Fruit fly (Drosophila melanogaster) whole organism, embryonic: ENCODE data around the gene CG44013.
A peak's percentile ranks its signal among the peaks of the same experiment; 100 is the strongest.

Source experiments
- CG10274 ChIP-seq: fragments of 200-800 bp; sonication (Bioruptor generic); optimal IDR thresholded peaks from 3 replicates; lab custom pipeline; 2017; ENCODE audit warnings: missing biosample characterization, mild to moderate bottlenecking, missing genetic modification characterization
- CG11093 ChIP-seq: fragments of 200-800 bp; sonication (Bioruptor generic); IDR thresholded peaks from 3 replicates; pipeline ENCODE4 v1.3.6; 2022; ENCODE audit warnings: missing biosample characterization, missing genetic modification characterization
- CG11504 ChIP-seq: fragments of 200-800 bp; sonication (Bioruptor generic); optimal IDR thresholded peaks from 3 replicates; lab custom pipeline; 2019; ENCODE audit warnings: missing biosample characterization, mild to moderate bottlenecking, missing genetic modification characterization, moderate library complexity
- CG11560 ChIP-seq: fragments of 200-800 bp; sonication (Bioruptor generic); IDR thresholded peaks from 3 replicates; pipeline ENCODE4 v1.3.6; 2022; ENCODE audit warnings: missing biosample characterization, missing genetic modification characterization
- CG14014 ChIP-seq: fragments of 200-800 bp; sonication (Bioruptor generic); IDR thresholded peaks from 2 replicates; pipeline ENCODE4 v1.3.6; 2022; ENCODE audit warnings: missing biosample characterization, missing genetic modification characterization
- CG14965 ChIP-seq: fragments of 200-800 bp; sonication (Bioruptor generic); optimal IDR thresholded peaks from 2 replicates; lab custom pipeline; 2016; ENCODE audit warnings: missing biosample characterization, missing genetic modification characterization, borderline replicate concordance
- CG15479 ChIP-seq: fragments of 200-800 bp; sonication (Bioruptor generic); optimal IDR thresholded peaks from 3 replicates; lab custom pipeline; 2019; ENCODE audit warnings: missing biosample characterization, mild to moderate bottlenecking, missing genetic modification characterization, moderate library complexity
- CG17359 ChIP-seq: fragments of 200-800 bp; sonication (Bioruptor generic); optimal IDR thresholded peaks from 3 replicates; lab custom pipeline; 2018; ENCODE audit warnings: missing biosample characterization, mild to moderate bottlenecking, missing genetic modification characterization, moderate library complexity
- CG1792 ChIP-seq: fragments of 200-800 bp; sonication (Bioruptor generic); optimal IDR thresholded peaks from 2 replicates; lab custom pipeline; 2016; ENCODE audit warnings: missing biosample characterization, missing genetic modification characterization
- CG18476 ChIP-seq: fragments of 200-800 bp; sonication (Bioruptor generic); optimal IDR thresholded peaks from 2 replicates; lab custom pipeline; 2016; ENCODE audit warnings: missing biosample characterization, mild to moderate bottlenecking, missing genetic modification characterization
- CG2889 ChIP-seq: fragments of 200-800 bp; sonication (Bioruptor generic); IDR thresholded peaks from 3 replicates; pipeline ENCODE4 v1.3.6; 2022; ENCODE audit warnings: missing biosample characterization, missing genetic modification characterization
- CG31388 ChIP-seq: fragments of 200-800 bp; sonication (Bioruptor generic); optimal IDR thresholded peaks from 2 replicates; lab custom pipeline; 2016; ENCODE audit warnings: missing biosample characterization, missing genetic modification characterization
- CG3407 ChIP-seq: fragments of 200-800 bp; sonication (Bioruptor generic); optimal IDR thresholded peaks from 2 replicates; lab custom pipeline; 2018; ENCODE audit warnings: missing biosample characterization, mild to moderate bottlenecking, missing genetic modification characterization
- CG34422 ChIP-seq: fragments of 200-800 bp; sonication (Bioruptor generic); IDR thresholded peaks from 3 replicates; pipeline ENCODE4 v1.3.6; 2022; ENCODE audit warnings: missing biosample characterization, missing genetic modification characterization
- CG5245 ChIP-seq: fragments of 200-800 bp; sonication (Bioruptor generic); optimal IDR thresholded peaks from 3 replicates; lab custom pipeline; 2016; ENCODE audit warnings: missing biosample characterization, missing genetic modification characterization
- CG6689 ChIP-seq: fragments of 200-800 bp; sonication (Bioruptor generic); IDR thresholded peaks from 2 replicates; pipeline ENCODE4 v1.3.6; 2022; ENCODE audit warnings: missing biosample characterization, missing genetic modification characterization
- CG7271 ChIP-seq: fragments of 200-800 bp; sonication (Bioruptor generic); optimal IDR thresholded peaks from 2 replicates; lab custom pipeline; 2018; ENCODE audit warnings: missing biosample characterization, mild to moderate bottlenecking, missing genetic modification characterization, moderate library complexity
- CG8924 ChIP-seq: fragments of 200-800 bp; optimal IDR thresholded peaks from 3 replicates; lab custom pipeline; 2019; ENCODE audit warnings: missing biosample characterization, mild to moderate bottlenecking, missing genetic modification characterization, moderate library complexity
- CG8944 ChIP-seq: fragments of 200-800 bp; sonication (Bioruptor generic); optimal IDR thresholded peaks from 3 replicates; lab custom pipeline; 2016; ENCODE audit warnings: missing biosample characterization, missing genetic modification characterization
- CG9797 ChIP-seq: fragments of 200-800 bp; sonication (Bioruptor generic); optimal IDR thresholded peaks from 3 replicates; lab custom pipeline; 2018; ENCODE audit warnings: missing biosample characterization, mild to moderate bottlenecking, missing genetic modification characterization
- CrebB ChIP-seq: fragments of 200-800 bp; sonication (Bioruptor generic); optimal IDR thresholded peaks from 3 replicates; lab custom pipeline; 2018; ENCODE audit warnings: missing biosample characterization, mild to moderate bottlenecking, missing genetic modification characterization
- Deaf1 ChIP-seq: fragments of 200-800 bp; optimal IDR thresholded peaks from 3 replicates; lab custom pipeline; 2019; ENCODE audit warnings: missing biosample characterization, mild to moderate bottlenecking, missing genetic modification characterization, moderate library complexity
- H2.0 ChIP-seq: fragments of 200-800 bp; sonication (Bioruptor generic); IDR thresholded peaks from 2 replicates; pipeline ENCODE4 v1.3.6; 2022; ENCODE audit warnings: missing biosample characterization, missing genetic modification characterization
- Hr51 ChIP-seq, 2 experiments: fragments of 200-800 bp; sonication (Bioruptor generic); optimal IDR thresholded peaks; 2 replicates in 1 of 2; 3 replicates in 1 of 2; lab custom pipeline; 2016 to 2018; ENCODE audit warnings: missing biosample characterization in 2 of 2, missing genetic modification characterization in 2 of 2, mild to moderate bottlenecking in 1 of 2, moderate library complexity in 1 of 2
- Med ChIP-seq: fragments of 200-800 bp; sonication (Bioruptor generic); peaks from one replicate; lab custom pipeline; 2016; ENCODE audit warnings: missing biosample characterization, missing genetic modification characterization, mild to moderate bottlenecking, inconsistent platforms, moderate library complexity
- Spps ChIP-seq: fragments of 200-800 bp; sonication (Bioruptor generic); optimal IDR thresholded peaks from 2 replicates; lab custom pipeline; 2018; ENCODE audit warnings: missing biosample characterization, mild to moderate bottlenecking, missing genetic modification characterization
- Sry-β ChIP-seq: fragments of 200-800 bp; sonication (Bioruptor generic); optimal IDR thresholded peaks from 2 replicates; lab custom pipeline; 2018; ENCODE audit warnings: missing biosample characterization, mild to moderate bottlenecking, missing genetic modification characterization, moderate library complexity
- Stat92E ChIP-seq, 3 experiments: fragments of >200 bp in 2 of 3; fragments of 200-800 bp in 1 of 3; sonication (Bioruptor generic) in 1 of 3; optimal IDR thresholded peaks; 2 replicates each; lab custom pipeline; 2017 to 2019; ENCODE audit warnings: missing biosample characterization in 3 of 3, missing genetic modification characterization in 3 of 3, mild to moderate bottlenecking in 1 of 3, moderate library complexity in 1 of 3
- Xrp1 ChIP-seq: fragments of 200-800 bp; sonication (Bioruptor generic); IDR thresholded peaks from 2 replicates; pipeline ENCODE4 v1.3.6; 2022; ENCODE audit warnings: missing biosample characterization, missing genetic modification characterization
- amos ChIP-seq: fragments of 200-800 bp; sonication (Bioruptor generic); IDR thresholded peaks from 2 replicates; pipeline ENCODE4 v1.3.6; 2022; ENCODE audit warnings: missing biosample characterization, missing genetic modification characterization; ENCODE audit not compliant: partially characterized antibody
- ase ChIP-seq: fragments of 200-800 bp; sonication (Bioruptor generic); IDR thresholded peaks from 3 replicates; pipeline ENCODE4 v1.3.6; 2022; ENCODE audit warnings: missing biosample characterization, missing genetic modification characterization
- croc ChIP-seq: fragments of 200-800 bp; sonication (Bioruptor generic); conservative IDR thresholded peaks from 3 replicates; pipeline ENCODE4 v1.3.6; 2022; ENCODE audit warnings: missing biosample characterization, missing genetic modification characterization
- cwo ChIP-seq: fragments of 200-800 bp; sonication (Bioruptor generic); optimal IDR thresholded peaks from 3 replicates; lab custom pipeline; 2017; ENCODE audit warnings: missing biosample characterization, missing genetic modification characterization, mild to moderate bottlenecking, moderate library complexity, missing genetic modification reagents
- da ChIP-seq: fragments of 200-800 bp; sonication (Bioruptor generic); optimal IDR thresholded peaks from 2 replicates; lab custom pipeline; 2016; ENCODE audit warnings: missing biosample characterization, missing genetic modification characterization
- dmrt11E ChIP-seq: fragments of 200-800 bp; sonication (Bioruptor generic); optimal IDR thresholded peaks from 3 replicates; lab custom pipeline; 2018; ENCODE audit warnings: missing biosample characterization, mild to moderate bottlenecking, missing genetic modification characterization, moderate library complexity
- en ChIP-seq: fragments of 200-800 bp; sonication (Bioruptor generic); optimal IDR thresholded peaks from 2 replicates; lab custom pipeline; 2016; ENCODE audit warnings: missing biosample characterization, missing genetic modification characterization
- gem ChIP-seq: fragments of 200-800 bp; sonication (Bioruptor generic); optimal IDR thresholded peaks from 2 replicates; lab custom pipeline; 2019; ENCODE audit warnings: missing biosample characterization, mild to moderate bottlenecking, missing genetic modification characterization, moderate library complexity
- pfk ChIP-seq: fragments of 200-800 bp; sonication (Bioruptor generic); optimal IDR thresholded peaks from 2 replicates; lab custom pipeline; 2018; ENCODE audit warnings: missing biosample characterization, mild to moderate bottlenecking, missing genetic modification characterization, moderate library complexity
- sens-2 ChIP-seq: fragments of 200-800 bp; sonication (Bioruptor generic); IDR thresholded peaks from 2 replicates; pipeline ENCODE4 v1.3.6; 2022; ENCODE audit warnings: missing biosample characterization, missing genetic modification characterization
- ssp ChIP-seq: fragments of 200-800 bp; sonication (Bioruptor generic); IDR thresholded peaks from 2 replicates; pipeline ENCODE4 v1.3.6; 2022; ENCODE audit warnings: missing biosample characterization, missing genetic modification characterization
- vvl ChIP-seq: fragments of 200-800 bp; sonication (Bioruptor generic); IDR thresholded peaks from 2 replicates; pipeline ENCODE4 v1.3.6; 2022; ENCODE audit warnings: missing biosample characterization, missing genetic modification characterization
- zen2 ChIP-seq: fragments of 200-800 bp; sonication (Bioruptor generic); IDR thresholded peaks from 3 replicates; pipeline ENCODE4 v1.3.6; 2022; ENCODE audit warnings: missing biosample characterization, missing genetic modification characterization; ENCODE audit not compliant: partially characterized antibody

The CG44013 gene

DNA sequence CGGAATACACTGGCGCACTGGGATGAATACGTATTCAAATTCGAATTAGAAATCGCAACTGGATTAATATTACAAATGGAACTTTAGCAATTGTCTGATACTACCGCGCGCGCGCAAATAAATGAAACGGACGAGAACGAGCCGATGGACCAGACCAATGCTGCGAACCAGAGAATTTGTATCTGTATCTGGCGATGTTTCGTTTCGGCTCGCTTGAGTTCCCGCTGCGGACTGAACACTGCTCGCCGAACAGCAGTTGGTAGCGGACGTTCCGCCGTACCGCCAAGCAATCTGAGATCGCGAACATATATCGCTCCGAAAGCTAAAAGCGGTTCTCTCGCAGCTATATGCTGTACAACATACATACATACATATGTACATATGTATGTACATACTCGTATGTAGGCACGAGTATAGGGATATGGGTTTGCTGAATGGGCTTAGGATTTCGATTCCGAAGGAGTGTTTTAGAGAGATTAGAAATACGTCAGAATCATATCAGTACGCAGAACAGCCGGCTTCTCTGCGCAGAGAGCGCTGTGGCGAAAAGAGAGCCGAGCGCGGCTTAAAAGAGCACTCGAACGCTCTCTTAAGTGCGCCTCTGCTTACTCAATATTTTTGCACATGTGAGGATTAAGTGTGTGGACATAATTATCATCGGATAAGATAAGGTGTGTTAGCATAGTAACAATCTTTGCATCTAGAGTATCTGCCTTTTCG lies 33.6 kb downstream of the CG44013 start, which contains the start of gene AdamTS-A (continued):
- TF ChIP-seq Stat92E (GFP tag; optimal IDR thresholded peaks at IDR 0.05; lab: Kevin White, UChicago) (no peak), CG14965 (GFP tag; lab: Kevin White, UChicago) (no peak), amos (GFP tag; lab: Robert Waterston, UW) (peak; percentile 30; the same call in 1 of the 2 replicates), vvl (GFP tag; lab: Robert Waterston, UW) (peak; percentile 29; the same call in 1 of the 2 replicates), CG31388 (GFP tag; lab: Kevin White, UChicago) (no peak), CG34422 (GFP tag; lab: Robert Waterston, UW) (no peak), H2.0 (GFP tag; lab: Robert Waterston, UW) (no peak), CG8924 (tag; lab: Kevin White, UChicago) (no peak), Hr51 (GFP tag; optimal IDR thresholded peaks at IDR 0.05; lab: Kevin White, UChicago) (no peak), ase (GFP tag; lab: Robert Waterston, UW) (no peak), CG1792 (GFP tag; lab: Kevin White, UChicago) (no peak), gem (tag; lab: Kevin White, UChicago) (no peak), cwo (GFP tag; lab: Kevin White, UChicago) (peak; percentile 0), CG10274 (GFP tag; lab: Kevin White, UChicago) (no peak), da (GFP tag; lab: Kevin White, UChicago) (no peak), CG3407 (GFP tag; lab: Kevin White, UChicago) (no peak), CG5245 (no peak), Spps (tag; lab: Kevin White, UChicago) (no peak), CG9797 (GFP tag; lab: Kevin White, UChicago) (no peak), Xrp1 (GFP tag; lab: Robert Waterston, UW) (no peak), CG17359 (tag; lab: Kevin White, UChicago) (no peak), CG14014 (GFP tag; lab: Robert Waterston, UW) (peak; percentile 23; the same call in 1 of the 2 replicates), CG11093 (GFP tag; lab: Robert Waterston, UW) (no peak), croc (GFP tag; lab: Robert Waterston, UW) (no peak), CrebB (tag; lab: Kevin White, UChicago) (no peak), CG7271 (tag; lab: Kevin White, UChicago) (no peak), CG11560 (tag; lab: Robert Waterston, UW) (no peak), Sry-β (GFP tag; lab: Kevin White, UChicago) (no peak), CG15479 (peak; percentile 75), CG11504 (no peak), pfk (GFP tag; lab: Kevin White, UChicago) (peak; percentile 83), CG2889 (no peak), Deaf1 (tag; lab: Kevin White, UChicago) (peak; percentile 77), CG18476 (GFP tag; lab: Kevin White, UChicago) (no peak), CG8944 (no peak), sens-2 (GFP tag; lab: Robert Waterston, UW) (0 out of 2 replicates have a peak, but pooled peaks have one; percentile 4), Med (GFP tag; lab: Kevin White, UChicago) (peak; percentile 20), CG6689 (GFP tag; lab: Robert Waterston, UW) (no peak), ssp (GFP tag; lab: Robert Waterston, UW) (no peak), dmrt11E (tag; lab: Kevin White, UChicago) (no peak), zen2 (GFP tag; lab: Robert Waterston, UW) (0 out of 3 replicates have a peak, but pooled peaks have one; percentile 18), en (GFP tag; lab: Kevin White, UChicago) (no peak)
